Worm (Caenorhabditis elegans) whole organism, L4 larva: ENCODE results near the gene T23G4.2.

ENCODE experiments used
- D1046.2 ChIP-seq: fragments of 200-800 bp; sonication (Bioruptor generic); IDR thresholded peaks from 2 replicates; pipeline ENCODE4 v1.3.6; 2022; ENCODE audit warnings: missing genetic modification characterization, missing compliant biosample characterization
- R02D3.7 ChIP-seq: fragments of 150-350 bp; sonication (generic microtip); optimal IDR thresholded peaks from 3 replicates; lab custom pipeline; 2014; ENCODE audit warnings: missing biosample characterization, missing genetic modification characterization
- T20F7.1 ChIP-seq: fragments of 200-800 bp; sonication (Bioruptor generic); optimal IDR thresholded peaks from 2 replicates; lab custom pipeline; 2018; ENCODE audit warnings: mild to moderate bottlenecking, missing genetic modification characterization, missing compliant biosample characterization
- T26A8.4 ChIP-seq: fragments of 200-800 bp; sonication (Bioruptor generic); IDR thresholded peaks from 2 replicates; pipeline ENCODE4 v1.3.6; 2022; ENCODE audit warnings: missing genetic modification characterization, missing compliant biosample characterization
- Y48G9A.11 ChIP-seq: fragments of 200-800 bp; sonication (Bioruptor generic); IDR thresholded peaks from 2 replicates; pipeline ENCODE4 v1.3.6; 2022; ENCODE audit warnings: missing genetic modification reagents, missing genetic modification characterization, missing compliant biosample characterization
- Y75B8A.6 ChIP-seq: fragments of 200-800 bp; sonication (Bioruptor generic); IDR thresholded peaks from 2 replicates; pipeline ENCODE4 v1.3.6; 2022; ENCODE audit warnings: missing genetic modification reagents, missing genetic modification characterization, missing compliant biosample characterization
- aha-1 ChIP-seq: fragments of 150-350 bp; peaks from one replicate; lab custom pipeline; 2014; ENCODE audit warnings: missing biosample characterization, missing genetic modification characterization
- ama-1 ChIP-seq: fragments of 150-350 bp; optimal IDR thresholded peaks from 2 replicates; lab custom pipeline; 2014; ENCODE audit warnings: inconsistent platforms, mixed read lengths
- attf-4 ChIP-seq: sonication (generic microtip); optimal IDR thresholded peaks from 3 replicates; lab custom pipeline; 2017; ENCODE audit warnings: missing biosample characterization, missing genetic modification characterization
- ceh-20 ChIP-seq: fragments of 200-800 bp; sonication (Bioruptor generic); IDR thresholded peaks from 2 replicates; pipeline ENCODE4 v1.3.6; 2022; ENCODE audit warnings: missing genetic modification reagents, missing genetic modification characterization, missing compliant biosample characterization
- ceh-32 ChIP-seq: sonication (generic microtip); optimal IDR thresholded peaks from 2 replicates; lab custom pipeline; 2016; ENCODE audit warnings: mild to moderate bottlenecking, missing genetic modification characterization, missing compliant biosample characterization; ENCODE audit not compliant: poor library complexity
- ceh-82 ChIP-seq: sonication (generic microtip); optimal IDR thresholded peaks from 2 replicates; lab custom pipeline; 2017; ENCODE audit warnings: missing biosample characterization, missing genetic modification characterization
- ces-1 ChIP-seq: fragments of 150-350 bp; sonication (generic microtip); optimal IDR thresholded peaks from 4 replicates; lab custom pipeline; 2014; ENCODE audit warnings: missing biosample characterization, missing genetic modification reagents, missing genetic modification characterization
- cey-2 ChIP-seq: sonication (generic microtip); optimal IDR thresholded peaks from 3 replicates; lab custom pipeline; 2017; ENCODE audit warnings: missing genetic modification characterization, mild to moderate bottlenecking, missing compliant biosample characterization, antibody characterized with exemption, borderline replicate concordance; ENCODE audit not compliant: insufficient read depth
- daf-16 ChIP-seq, 3 experiments: sonication (generic microtip); optimal IDR thresholded peaks; 2 replicates each; lab custom pipeline; 2016 to 2017; ENCODE audit warnings: missing genetic modification characterization in 3 of 3, missing genetic modification reagents in 3 of 3, mild to moderate bottlenecking in 2 of 3, missing compliant biosample characterization in 2 of 3, missing biosample characterization in 1 of 3, moderate library complexity in 1 of 3
- daf-8 ChIP-seq: fragments of 200-800 bp; sonication (Bioruptor generic); IDR thresholded peaks from 2 replicates; pipeline ENCODE4 v1.3.6; 2022; ENCODE audit warnings: missing genetic modification characterization, missing compliant biosample characterization
- dmd-6 ChIP-seq: fragments of 200-800 bp; sonication (Bioruptor generic); IDR thresholded peaks from 2 replicates; pipeline ENCODE4 v1.3.6; 2022; ENCODE audit warnings: missing genetic modification reagents, missing genetic modification characterization, missing compliant biosample characterization
- egl-27 ChIP-seq: sonication (generic microtip); optimal IDR thresholded peaks from 3 replicates; lab custom pipeline; 2017; ENCODE audit warnings: missing biosample characterization, missing genetic modification reagents, missing genetic modification characterization
- egl-43 ChIP-seq: fragments of 200-800 bp; sonication (Bioruptor generic); IDR thresholded peaks from 2 replicates; pipeline ENCODE4 v1.3.6; 2022; ENCODE audit warnings: missing genetic modification reagents, missing genetic modification characterization, missing compliant biosample characterization
- fkh-10 ChIP-seq: fragments of 150-350 bp; optimal IDR thresholded peaks from 2 replicates; lab custom pipeline; 2014; ENCODE audit warnings: missing biosample characterization, missing genetic modification reagents, missing genetic modification characterization
- fos-1 ChIP-seq: fragments of 150-350 bp; optimal IDR thresholded peaks from 2 replicates; lab custom pipeline; 2014; ENCODE audit warnings: missing biosample characterization, missing genetic modification characterization
- gei-8 ChIP-seq: fragments of 200-800 bp; sonication (Bioruptor generic); optimal IDR thresholded peaks from 2 replicates; lab custom pipeline; 2018; ENCODE audit warnings: mild to moderate bottlenecking, missing genetic modification characterization, missing compliant biosample characterization
- hif-1 ChIP-seq, 2 experiments: sonication (generic microtip); optimal IDR thresholded peaks; 2 replicates each; lab custom pipeline; 2016 to 2017; ENCODE audit warnings: missing compliant biosample characterization in 2 of 2, missing genetic modification characterization in 2 of 2, missing genetic modification reagents in 2 of 2, missing genotype in 2 of 2, mild to moderate bottlenecking in 1 of 2
- hlh-11 ChIP-seq: fragments of 200-800 bp; sonication (Bioruptor generic); optimal IDR thresholded peaks from 2 replicates; lab custom pipeline; 2018; ENCODE audit warnings: mild to moderate bottlenecking, missing genetic modification characterization, missing compliant biosample characterization
- hlh-30 ChIP-seq: sonication (generic microtip); optimal IDR thresholded peaks from 2 replicates; lab custom pipeline; 2017; ENCODE audit warnings: antibody characterized with exemption, mild to moderate bottlenecking, missing genetic modification characterization, missing compliant biosample characterization; ENCODE audit not compliant: insufficient read depth
- lir-3 ChIP-seq: sonication (generic microtip); optimal IDR thresholded peaks from 2 replicates; lab custom pipeline; 2016; ENCODE audit warnings: mild to moderate bottlenecking, missing genetic modification characterization, missing compliant biosample characterization
- madf-9 ChIP-seq: fragments of 200-800 bp; sonication (Bioruptor generic); conservative IDR thresholded peaks from 2 replicates; pipeline ENCODE4 v1.3.6; 2022; ENCODE audit warnings: missing genetic modification reagents, missing genetic modification characterization, missing compliant biosample characterization
- mdl-1 ChIP-seq, 2 experiments: fragments of 150-350 bp in 1 of 2; sonication (generic microtip) in 1 of 2; optimal IDR thresholded peaks; 2 replicates each; lab custom pipeline; 2014 to 2017; ENCODE audit warnings: missing biosample characterization in 2 of 2, missing genetic modification characterization in 2 of 2
- mxl-3 ChIP-seq: fragments of 200-800 bp; sonication (Bioruptor generic); optimal IDR thresholded peaks from 2 replicates; lab custom pipeline; 2018; ENCODE audit warnings: mild to moderate bottlenecking, missing genetic modification characterization, missing compliant biosample characterization
- nhr-11 ChIP-seq: fragments of 150-350 bp; optimal IDR thresholded peaks from 2 replicates; lab custom pipeline; 2014; ENCODE audit warnings: missing biosample characterization, missing genetic modification characterization
- nhr-28 ChIP-seq: fragments of 150-350 bp; optimal IDR thresholded peaks from 2 replicates; lab custom pipeline; 2014; ENCODE audit warnings: missing biosample characterization, missing genetic modification characterization
- nhr-6 ChIP-seq: fragments of 150-350 bp; optimal IDR thresholded peaks from 2 replicates; lab custom pipeline; 2014; ENCODE audit warnings: missing biosample characterization, missing genetic modification characterization
- php-3 ChIP-seq: fragments of 200-800 bp; sonication (Bioruptor generic); IDR thresholded peaks from 2 replicates; pipeline ENCODE4 v1.3.6; 2022; ENCODE audit warnings: missing genetic modification reagents, missing genetic modification characterization, missing compliant biosample characterization
- skn-1 ChIP-seq: fragments of 150-350 bp; optimal IDR thresholded peaks from 2 replicates; lab custom pipeline; 2014; ENCODE audit warnings: missing biosample characterization, missing genetic modification characterization
- spr-1 ChIP-seq: sonication (generic microtip); optimal IDR thresholded peaks from 2 replicates; lab custom pipeline; 2016; ENCODE audit warnings: mild to moderate bottlenecking, missing genetic modification characterization, missing compliant biosample characterization
- spr-3 ChIP-seq: fragments of 200-800 bp; sonication (Bioruptor generic); optimal IDR thresholded peaks from 2 replicates; lab custom pipeline; 2018; ENCODE audit warnings: mild to moderate bottlenecking, missing genetic modification characterization, missing compliant biosample characterization
- unc-130 ChIP-seq: sonication (generic microtip); optimal IDR thresholded peaks from 2 replicates; lab custom pipeline; 2016; ENCODE audit warnings: missing genetic modification reagents, missing genetic modification characterization, missing compliant biosample characterization
- unc-62 ChIP-seq, 3 experiments: fragments of 150-350 bp in 1 of 3; sonication (generic microtip); optimal IDR thresholded peaks in 2 of 3; peaks in 1 of 3; 1 replicate in 1 of 3; 2 replicates in 2 of 3; lab custom pipeline; 2014 to 2017; ENCODE audit warnings: missing biosample characterization in 3 of 3, missing genetic modification characterization in 3 of 3, missing genetic modification reagents in 3 of 3, missing genotype in 1 of 3
- zfp-3 ChIP-seq: fragments of 200-800 bp; sonication (Bioruptor generic); conservative IDR thresholded peaks from 2 replicates; pipeline ENCODE4 v1.3.6; 2022; ENCODE audit warnings: missing genetic modification reagents, missing genetic modification characterization, missing compliant biosample characterization
- ztf-11 ChIP-seq: fragments of 150-350 bp; optimal IDR thresholded peaks from 2 replicates; lab custom pipeline; 2014; ENCODE audit warnings: missing biosample characterization, missing genetic modification characterization

The T23G4.2 gene

DNA sequence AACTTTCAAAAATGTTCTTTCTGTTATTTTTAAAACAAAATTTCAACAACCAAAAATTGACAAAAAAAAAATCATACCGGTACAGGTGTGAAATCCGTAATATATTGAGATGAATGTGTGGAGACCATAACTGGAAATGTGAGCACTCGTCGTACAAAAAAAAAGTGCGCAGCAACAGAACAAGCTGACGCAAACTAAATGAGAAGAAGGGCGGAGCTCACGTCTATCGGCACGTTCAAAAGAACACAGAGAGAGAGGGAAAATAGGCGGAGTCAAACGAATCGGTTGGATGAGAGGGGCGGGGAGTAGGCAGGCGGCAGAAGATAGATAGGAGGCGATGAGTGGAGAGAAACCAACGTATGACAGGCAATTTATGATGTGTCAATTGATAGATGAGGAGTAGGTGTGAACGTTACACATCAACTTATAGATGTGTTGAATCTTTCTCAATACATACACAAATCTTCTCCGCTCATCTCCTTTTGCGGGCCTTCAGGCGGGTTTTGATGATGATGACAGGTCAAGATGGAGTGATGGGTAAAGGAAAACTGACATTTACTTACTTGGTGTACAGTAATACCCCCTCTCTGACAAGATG is 14.6 kb upstream of the T23G4.2 start, which contains the start of gene tlp-1 (continued):
- TF ChIP-seq spr-1 (tag; lab: Kevin White, UChicago) (no peak), ces-1 (no peak), mxl-3 (peak; percentile 39), madf-9 (GFP tag; lab: Robert Waterston, UW) (no peak), T26A8.4 (GFP tag; lab: Robert Waterston, UW) (no peak), hlh-30 (tag; lab: Kevin White, UChicago) (peak; percentile 29), unc-130 (GFP tag; lab: Kevin White, UChicago) (no peak), mdl-1 (tag; optimal IDR thresholded peaks at IDR 0.05; lab: Kevin White, UChicago) (peak in 1 of 2 experiments; percentile 43), fos-1 (tag; lab: Kevin White, UChicago) (no peak), T20F7.1 (GFP tag; lab: Kevin White, UChicago) (no peak), dmd-6 (GFP tag; lab: Robert Waterston, UW) (peak; percentile 26; the same call in 1 of the 2 replicates), unc-62 (GFP tag; optimal IDR thresholded peaks at IDR 0.05 in 1 of 2; lab: Kevin White, UChicago) (peak in 1 of 2 experiments; percentile 100), unc-62 (tag; optimal IDR thresholded peaks at IDR 0.05; lab: Kevin White, UChicago) (peak; percentile 46), nhr-28 (tag; lab: Kevin White, UChicago) (peak; percentile 44)

DNA sequence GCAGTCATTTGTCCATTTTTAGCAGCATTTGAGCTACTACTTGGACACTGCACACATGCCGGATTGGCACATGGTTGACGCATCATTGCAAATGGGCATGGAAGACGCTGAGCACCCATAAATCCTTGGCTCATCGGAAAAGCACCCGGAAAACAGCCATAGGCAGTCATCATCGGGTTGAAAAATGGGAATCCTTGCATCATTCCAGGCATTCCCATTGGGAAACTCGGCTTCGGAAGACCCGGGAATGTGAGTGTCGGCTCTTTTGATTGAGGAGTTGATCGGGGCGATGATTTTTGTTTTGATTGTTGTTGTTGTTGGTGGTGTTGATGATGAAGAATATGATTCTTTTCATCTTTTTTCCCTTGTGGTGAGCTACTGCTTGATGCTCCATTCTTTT is 13.3 kb upstream of the T23G4.2 start:
- TF ChIP-seq ceh-82, result no peak
- TF ChIP-seq ztf-11 (tag; lab: Kevin White, UChicago), result no peak
- TF ChIP-seq egl-43 (GFP tag; lab: Robert Waterston, UW), result no peak
- TF ChIP-seq R02D3.7 (tag; lab: Kevin White, UChicago), result no peak
- TF ChIP-seq nhr-6, result no peak
- peak; percentile 7 for TF ChIP-seq hlh-11 (tag; lab: Kevin White, UChicago)
- peak; percentile 11; the same call in 1 of the 2 replicates for TF ChIP-seq ceh-20
- TF ChIP-seq gei-8 (GFP tag; lab: Kevin White, UChicago), result no peak
- TF ChIP-seq spr-3 (GFP tag; lab: Kevin White, UChicago), result no peak
- TF ChIP-seq cey-2, result no peak
- TF ChIP-seq egl-27 (tag; lab: Kevin White, UChicago), result no peak
- no peak for TF ChIP-seq unc-130 (GFP tag; lab: Kevin White, UChicago)
- TF ChIP-seq lir-3 (tag; lab: Kevin White, UChicago), result no peak
- no peak for TF ChIP-seq hif-1 (tag; optimal IDR thresholded peaks at IDR 0.05; lab: Kevin White, UChicago)
- no peak for TF ChIP-seq php-3 (GFP tag; lab: Robert Waterston, UW)
- TF ChIP-seq daf-16 (GFP tag; optimal IDR thresholded peaks at IDR 0.05; lab: Kevin White, UChicago), result no peak
- no peak for TF ChIP-seq daf-16 (tag; optimal IDR thresholded peaks at IDR 0.05; lab: Kevin White, UChicago)
- TF ChIP-seq zfp-3, result no peak
- no peak for TF ChIP-seq skn-1 (tag; lab: Kevin White, UChicago)
- no peak for TF ChIP-seq dmd-6 (GFP tag; lab: Robert Waterston, UW)
- no peak for TF ChIP-seq ceh-32 (tag; lab: Kevin White, UChicago)
- no peak for TF ChIP-seq nhr-11 (tag; lab: Kevin White, UChicago)
- no peak for TF ChIP-seq daf-8 (GFP tag; lab: Robert Waterston, UW)
- no peak for TF ChIP-seq Y48G9A.11 (GFP tag; lab: Robert Waterston, UW)
- no peak for TF ChIP-seq fkh-10
- no peak for TF ChIP-seq Y75B8A.6 (GFP tag; lab: Robert Waterston, UW)
- TF ChIP-seq unc-62 (GFP tag; optimal IDR thresholded peaks at IDR 0.05 in 1 of 2; lab: Kevin White, UChicago), result peak in 1 of 2 experiments; percentile 96
- TF ChIP-seq unc-62 (tag; optimal IDR thresholded peaks at IDR 0.05; lab: Kevin White, UChicago), result no peak
- TF ChIP-seq attf-4 (tag; lab: Kevin White, UChicago), result no peak
- peak; percentile 51 for TF ChIP-seq aha-1 (tag; lab: Kevin White, UChicago)
- no peak for TF ChIP-seq D1046.2
- peak; percentile 11 for TF ChIP-seq ama-1 (lab: Kevin White, UChicago)
- TF ChIP-seq, all 104 proteins: peak for 5
